Fruit fly (Drosophila melanogaster) whole organism, embryonic: ENCODE data around the gene mRpS7.

Experiments used
- Adf1 ChIP-seq: fragments of 200-800 bp; sonication (Bioruptor generic); IDR thresholded peaks from 2 replicates; pipeline ENCODE4 v1.3.6; 2022; ENCODE audit warnings: missing biosample characterization, missing genetic modification characterization
- B-H2 ChIP-seq: fragments of 200-800 bp; sonication (Bioruptor generic); optimal IDR thresholded peaks from 2 replicates; lab custom pipeline; 2018; ENCODE audit warnings: missing biosample characterization, mild to moderate bottlenecking, missing genetic modification characterization
- CG10274 ChIP-seq: fragments of 200-800 bp; sonication (Bioruptor generic); optimal IDR thresholded peaks from 3 replicates; lab custom pipeline; 2017; ENCODE audit warnings: missing biosample characterization, mild to moderate bottlenecking, missing genetic modification characterization
- CG10959 ChIP-seq: fragments of 200-800 bp; sonication (Bioruptor generic); IDR thresholded peaks from 2 replicates; pipeline ENCODE4 v1.3.6; 2022; ENCODE audit warnings: missing biosample characterization, missing genetic modification characterization
- CG10979 ChIP-seq: fragments of 200-800 bp; sonication (Bioruptor generic); optimal IDR thresholded peaks from 2 replicates; lab custom pipeline; 2018; ENCODE audit warnings: missing biosample characterization, mild to moderate bottlenecking, missing genetic modification characterization, moderate library complexity
- CG11247 ChIP-seq: fragments of 200-800 bp; sonication (Bioruptor generic); IDR thresholded peaks from 2 replicates; pipeline ENCODE4 v1.3.6; 2022; ENCODE audit warnings: missing biosample characterization, missing genetic modification characterization
- CG12391 ChIP-seq: fragments of 200-800 bp; sonication (Bioruptor generic); optimal IDR thresholded peaks from 3 replicates; lab custom pipeline; 2018; ENCODE audit warnings: missing biosample characterization, mild to moderate bottlenecking, missing genetic modification characterization, moderate library complexity
- CG13296 ChIP-seq: fragments of 200-800 bp; sonication (Bioruptor generic); optimal IDR thresholded peaks from 3 replicates; lab custom pipeline; 2018; ENCODE audit warnings: missing biosample characterization, mild to moderate bottlenecking, missing genetic modification characterization
- CG15269 ChIP-seq: fragments of 200-800 bp; sonication (Bioruptor generic); optimal IDR thresholded peaks from 2 replicates; lab custom pipeline; 2018; ENCODE audit warnings: missing biosample characterization, mild to moderate bottlenecking, missing genetic modification characterization, moderate library complexity
- CG1529 ChIP-seq: fragments of 200-800 bp; sonication (Bioruptor generic); optimal IDR thresholded peaks from 3 replicates; lab custom pipeline; 2018; ENCODE audit warnings: missing biosample characterization, missing genetic modification characterization
- CG1602 ChIP-seq: fragments of 200-800 bp; sonication (Bioruptor generic); optimal IDR thresholded peaks from 3 replicates; lab custom pipeline; 2016; ENCODE audit warnings: missing biosample characterization, missing genetic modification characterization
- CG16813 ChIP-seq: fragments of 200-800 bp; sonication (Bioruptor generic); IDR thresholded peaks from 3 replicates; pipeline ENCODE4 v1.3.6; 2022; ENCODE audit warnings: missing biosample characterization, missing genetic modification characterization; ENCODE audit not compliant: partially characterized antibody
- CG1832 ChIP-seq: fragments of 200-800 bp; sonication (Bioruptor generic); optimal IDR thresholded peaks from 2 replicates; lab custom pipeline; 2017; ENCODE audit warnings: missing biosample characterization, mild to moderate bottlenecking, missing genetic modification characterization, inconsistent platforms
- CG18599 ChIP-seq: fragments of 200-800 bp; sonication (Bioruptor generic); optimal IDR thresholded peaks from 3 replicates; lab custom pipeline; 2017; ENCODE audit warnings: missing biosample characterization, missing genetic modification characterization, mild to moderate bottlenecking, moderate library complexity, missing genetic modification reagents
- CG18619 ChIP-seq: fragments of 200-800 bp; sonication (Bioruptor generic); optimal IDR thresholded peaks from 3 replicates; lab custom pipeline; 2017; ENCODE audit warnings: missing biosample characterization, mild to moderate bottlenecking, missing genetic modification characterization
- CG18764 ChIP-seq: fragments of 200-800 bp; sonication (Bioruptor generic); optimal IDR thresholded peaks from 3 replicates; lab custom pipeline; 2016; ENCODE audit warnings: missing biosample characterization, missing genetic modification characterization
- CG2202 ChIP-seq: fragments of 200-800 bp; sonication (Bioruptor generic); optimal IDR thresholded peaks from 2 replicates; lab custom pipeline; 2018; ENCODE audit warnings: missing biosample characterization, mild to moderate bottlenecking, missing genetic modification characterization
- CG30020 ChIP-seq: fragments of 200-800 bp; optimal IDR thresholded peaks from 2 replicates; lab custom pipeline; 2019; ENCODE audit warnings: missing biosample characterization, mild to moderate bottlenecking, missing genetic modification characterization, moderate library complexity
- CG33557 ChIP-seq: fragments of 200-800 bp; sonication (Bioruptor generic); optimal IDR thresholded peaks from 2 replicates; lab custom pipeline; 2019; ENCODE audit warnings: missing biosample characterization, mild to moderate bottlenecking, missing genetic modification characterization, moderate library complexity
- CG34224 ChIP-seq: fragments of 200-800 bp; sonication (Bioruptor generic); IDR thresholded peaks from 3 replicates; pipeline ENCODE4 v1.3.6; 2022; ENCODE audit warnings: missing biosample characterization, missing genetic modification characterization; ENCODE audit not compliant: partially characterized antibody
- CG3847 ChIP-seq: fragments of 200-800 bp; sonication (Bioruptor generic); IDR thresholded peaks from 2 replicates; pipeline ENCODE4 v1.3.6; 2022; ENCODE audit warnings: missing biosample characterization, missing genetic modification characterization
- CG4360 ChIP-seq: fragments of 200-800 bp; sonication (Bioruptor generic); IDR thresholded peaks from 2 replicates; pipeline ENCODE4 v1.3.6; 2022; ENCODE audit warnings: missing biosample characterization, missing genetic modification characterization
- CG6813 ChIP-seq: fragments of 200-800 bp; sonication (Bioruptor generic); optimal IDR thresholded peaks from 2 replicates; lab custom pipeline; 2017; ENCODE audit warnings: missing biosample characterization, missing genetic modification characterization, mild to moderate bottlenecking, moderate library complexity, missing genetic modification reagents
- CG7928 ChIP-seq: fragments of 200-800 bp; sonication (Bioruptor generic); optimal IDR thresholded peaks from 2 replicates; lab custom pipeline; 2017; ENCODE audit warnings: missing biosample characterization, mild to moderate bottlenecking, missing genetic modification characterization
- Dip3 ChIP-seq: fragments of 200-800 bp; sonication (Bioruptor generic); optimal IDR thresholded peaks from 3 replicates; lab custom pipeline; 2016; ENCODE audit warnings: missing biosample characterization, missing genetic modification characterization
- Dp ChIP-seq: fragments of 200-800 bp; sonication (Bioruptor generic); optimal IDR thresholded peaks from 2 replicates; lab custom pipeline; 2018; ENCODE audit warnings: missing biosample characterization, mild to moderate bottlenecking, missing genetic modification characterization, moderate library complexity
- Gsc ChIP-seq: fragments of 200-800 bp; sonication (Bioruptor generic); IDR thresholded peaks from 2 replicates; pipeline ENCODE4 v1.3.6; 2022; ENCODE audit warnings: missing biosample characterization, missing genetic modification characterization
- Gug ChIP-seq: fragments of 200-800 bp; sonication (Bioruptor generic); IDR thresholded peaks from 4 replicates; pipeline ENCODE4 v1.3.6; 2022; ENCODE audit warnings: missing biosample characterization, missing genetic modification characterization
- HLHmδ ChIP-seq: fragments of 200-800 bp; sonication (Bioruptor generic); optimal IDR thresholded peaks from 2 replicates; lab custom pipeline; 2018; ENCODE audit warnings: missing biosample characterization, mild to moderate bottlenecking, missing genetic modification characterization, moderate library complexity
- Nf-YB ChIP-seq: fragments of 200-800 bp; sonication (Bioruptor generic); optimal IDR thresholded peaks from 3 replicates; lab custom pipeline; 2019; ENCODE audit warnings: missing biosample characterization, mild to moderate bottlenecking, missing genetic modification characterization, moderate library complexity
- Sry-β ChIP-seq: fragments of 200-800 bp; sonication (Bioruptor generic); optimal IDR thresholded peaks from 2 replicates; lab custom pipeline; 2018; ENCODE audit warnings: missing biosample characterization, mild to moderate bottlenecking, missing genetic modification characterization, moderate library complexity
- bigmax ChIP-seq: fragments of 200-800 bp; sonication (Bioruptor generic); optimal IDR thresholded peaks from 2 replicates; lab custom pipeline; 2018; ENCODE audit warnings: missing biosample characterization, mild to moderate bottlenecking, missing genetic modification characterization
- bowl ChIP-seq: fragments of 200-800 bp; sonication (Bioruptor generic); IDR thresholded peaks from 2 replicates; pipeline ENCODE4 v1.3.6; 2022; ENCODE audit warnings: missing biosample characterization, missing genetic modification characterization
- crc ChIP-seq: fragments of 200-800 bp; sonication (Bioruptor generic); optimal IDR thresholded peaks from 2 replicates; lab custom pipeline; 2016; ENCODE audit warnings: missing biosample characterization, missing genetic modification characterization
- dan ChIP-seq: fragments of 200-800 bp; sonication (Bioruptor generic); IDR thresholded peaks from 2 replicates; pipeline ENCODE4 v1.3.6; 2022; ENCODE audit warnings: missing biosample characterization, missing genetic modification characterization
- dmrt11E ChIP-seq: fragments of 200-800 bp; sonication (Bioruptor generic); optimal IDR thresholded peaks from 3 replicates; lab custom pipeline; 2018; ENCODE audit warnings: missing biosample characterization, mild to moderate bottlenecking, missing genetic modification characterization, moderate library complexity
- dmrt99B ChIP-seq: fragments of 200-800 bp; sonication (Bioruptor generic); optimal IDR thresholded peaks from 2 replicates; lab custom pipeline; 2018; ENCODE audit warnings: missing biosample characterization, mild to moderate bottlenecking, missing genetic modification characterization, moderate library complexity
- gsb-n ChIP-seq: fragments of 200-800 bp; sonication (Bioruptor generic); optimal IDR thresholded peaks from 3 replicates; lab custom pipeline; 2018; ENCODE audit warnings: missing biosample characterization, mild to moderate bottlenecking, missing genetic modification characterization
- her ChIP-seq: fragments of 200-800 bp; sonication (Bioruptor generic); optimal IDR thresholded peaks from 2 replicates; lab custom pipeline; 2016; ENCODE audit warnings: missing biosample characterization, missing genetic modification characterization
- ind ChIP-seq: fragments of 200-800 bp; sonication (Bioruptor generic); optimal IDR thresholded peaks from 3 replicates; lab custom pipeline; 2016; ENCODE audit warnings: missing biosample characterization, missing genetic modification characterization
- lbe ChIP-seq: fragments of 200-800 bp; sonication (Bioruptor generic); optimal IDR thresholded peaks from 2 replicates; lab custom pipeline; 2016; ENCODE audit warnings: missing biosample characterization, mild to moderate bottlenecking, missing genetic modification characterization
- lov ChIP-seq, 2 experiments: fragments of 200-800 bp in 1 of 2; fragments of >200 bp in 1 of 2; sonication (Bioruptor generic) in 1 of 2; IDR thresholded peaks in 1 of 2; optimal IDR thresholded peaks in 1 of 2; 2 replicates in 1 of 2; 3 replicates in 1 of 2; pipeline versions ENCODE4 v1.3.6 to Lab custom; 2017 to 2022; ENCODE audit warnings: missing biosample characterization in 1 of 2, missing genetic modification characterization in 1 of 2
- pros ChIP-seq: fragments of 200-800 bp; sonication (Bioruptor generic); optimal IDR thresholded peaks from 3 replicates; lab custom pipeline; 2019; ENCODE audit warnings: missing biosample characterization, mild to moderate bottlenecking, missing genetic modification characterization, moderate library complexity
- stwl ChIP-seq: fragments of 200-800 bp; sonication (Bioruptor generic); optimal IDR thresholded peaks from 3 replicates; lab custom pipeline; 2018; ENCODE audit warnings: missing biosample characterization, mild to moderate bottlenecking, missing genetic modification characterization, moderate library complexity
- sug ChIP-seq: fragments of 200-800 bp; optimal IDR thresholded peaks from 2 replicates; lab custom pipeline; 2019; ENCODE audit warnings: missing biosample characterization, mild to moderate bottlenecking, missing genetic modification characterization, moderate library complexity
- tll ChIP-seq, 2 experiments: fragments of 200-800 bp in 1 of 2; fragments of >200 bp in 1 of 2; sonication (Bioruptor generic) in 1 of 2; optimal IDR thresholded peaks; 2 replicates each; lab custom pipeline; 2017 to 2019; ENCODE audit warnings: missing biosample characterization in 2 of 2, missing genetic modification characterization in 2 of 2, mild to moderate bottlenecking in 1 of 2, moderate library complexity in 1 of 2
- tx ChIP-seq: fragments of 200-800 bp; sonication (Bioruptor generic); optimal IDR thresholded peaks from 2 replicates; lab custom pipeline; 2016; ENCODE audit warnings: missing biosample characterization, missing genetic modification characterization
- unc-4 ChIP-seq: fragments of 200-800 bp; sonication (Bioruptor generic); IDR thresholded peaks from 2 replicates; pipeline ENCODE4 v1.3.6; 2022; ENCODE audit warnings: missing biosample characterization, missing genetic modification characterization; ENCODE audit not compliant: partially characterized antibody
- vvl ChIP-seq: fragments of 200-800 bp; sonication (Bioruptor generic); IDR thresholded peaks from 2 replicates; pipeline ENCODE4 v1.3.6; 2022; ENCODE audit warnings: missing biosample characterization, missing genetic modification characterization

The mRpS7 gene

dm6 chr2L:10428528-10428927 lies 42.1 kb downstream of the mRpS7 start, which contains the start of gene CG5188 (continued):
- TF ChIP-seq B-H2 (GFP tag; lab: Kevin White, UChicago): peak; percentile 1
- TF ChIP-seq CG10979: peak; percentile 52
- TF ChIP-seq CG18599: no peak
- TF ChIP-seq bowl (GFP tag; lab: Robert Waterston, UW): no peak
- TF ChIP-seq CG4360: no peak
- TF ChIP-seq CG1832 (GFP tag; lab: Kevin White, UChicago): no peak
- peak; percentile 90 for TF ChIP-seq stwl
- TF ChIP-seq CG6813 (GFP tag; lab: Kevin White, UChicago): no peak
- 0 out of 3 replicates have a peak, but pooled peaks have one; percentile 39 for TF ChIP-seq CG34224 (GFP tag; lab: Robert Waterston, UW)
- peak; percentile 79 for TF ChIP-seq vvl (GFP tag; lab: Robert Waterston, UW)
- TF ChIP-seq Gug (GFP tag; lab: Robert Waterston, UW): no peak
- TF ChIP-seq CG12391 (tag; lab: Kevin White, UChicago): peak; percentile 67
- no peak for TF ChIP-seq bigmax (GFP tag; lab: Kevin White, UChicago)
- peak; percentile 3 for TF ChIP-seq Dp
- 0 out of 3 replicates have a peak, but pooled peaks have one; percentile 34 for TF ChIP-seq CG16813 (GFP tag; lab: Robert Waterston, UW)
- TF ChIP-seq unc-4 (GFP tag; lab: Robert Waterston, UW): 0 out of 2 replicates have a peak, but pooled peaks have one; percentile 26
- TF ChIP-seq CG18764 (GFP tag; lab: Kevin White, UChicago): peak; percentile 43
- TF ChIP-seq gsb-n: no peak
- no peak for TF ChIP-seq tx (GFP tag; lab: Kevin White, UChicago)
- TF ChIP-seq CG3847 (GFP tag; lab: Robert Waterston, UW): no peak
- TF ChIP-seq sug (tag; lab: Kevin White, UChicago): peak; percentile 35
- peak; percentile 7 for TF ChIP-seq Nf-YB (GFP tag; lab: Kevin White, UChicago)
- no peak for TF ChIP-seq pros (GFP tag; lab: Kevin White, UChicago)
- peak; percentile 69 for TF ChIP-seq CG15269 (tag; lab: Kevin White, UChicago)
- peak; percentile 16 for TF ChIP-seq CG18619 (GFP tag; lab: Kevin White, UChicago)
- no peak for TF ChIP-seq lov (optimal IDR thresholded peaks at IDR 0.05; lab: Kevin White, UChicago)
- no peak for TF ChIP-seq lov (GFP tag; IDR thresholded peaks at IDR 0.05; lab: Robert Waterston, UW)
- no peak for TF ChIP-seq CG7928 (GFP tag; lab: Kevin White, UChicago)
- TF ChIP-seq ind: peak; percentile 33
- peak; percentile 34 for TF ChIP-seq CG13296 (GFP tag; lab: Kevin White, UChicago)
- peak; percentile 45 for TF ChIP-seq CG1602 (GFP tag; lab: Kevin White, UChicago)
- TF ChIP-seq Sry-β: no peak
- no peak for TF ChIP-seq dan (GFP tag; lab: Robert Waterston, UW)
- TF ChIP-seq CG33557 (GFP tag; lab: Kevin White, UChicago): no peak
- TF ChIP-seq lbe: peak; percentile 14
- TF ChIP-seq CG1529: peak; percentile 9
- no peak for TF ChIP-seq CG11247 (GFP tag; lab: Robert Waterston, UW)
- peak; percentile 42 for TF ChIP-seq dmrt11E (tag; lab: Kevin White, UChicago)
- no peak for TF ChIP-seq dmrt99B (tag; lab: Kevin White, UChicago)
- TF ChIP-seq Adf1 (GFP tag; lab: Robert Waterston, UW): no peak
- peak; percentile 83 for TF ChIP-seq CG30020 (tag; lab: Kevin White, UChicago)
- no peak for TF ChIP-seq HLHmδ
- no peak for TF ChIP-seq tll (GFP tag; optimal IDR thresholded peaks at IDR 0.05; lab: Kevin White, UChicago)
- TF ChIP-seq her (GFP tag; lab: Kevin White, UChicago): no peak
- no peak for TF ChIP-seq CG2202 (tag; lab: Kevin White, UChicago)
- no peak for TF ChIP-seq CG10959 (GFP tag; lab: Robert Waterston, UW)
- TF ChIP-seq Dip3: no peak
- TF ChIP-seq crc (GFP tag; lab: Kevin White, UChicago): no peak
- no peak for TF ChIP-seq CG10274 (GFP tag; lab: Kevin White, UChicago)
- no peak for TF ChIP-seq Gsc (GFP tag; lab: Robert Waterston, UW)
